Worm (Caenorhabditis elegans) whole organism, L1 larva: ENCODE measurements around the gene pqn-29.

Experiments
- F16B12.6 ChIP-seq: fragments of 150-350 bp; optimal IDR thresholded peaks from 2 replicates; lab custom pipeline; 2014; ENCODE audit warnings: missing biosample characterization, missing genetic modification characterization
- aha-1 ChIP-seq: fragments of 150-350 bp; optimal IDR thresholded peaks from 2 replicates; lab custom pipeline; 2014; ENCODE audit warnings: missing biosample characterization, missing genetic modification characterization
- blmp-1 ChIP-seq: fragments of 150-350 bp; optimal IDR thresholded peaks from 2 replicates; lab custom pipeline; 2014; ENCODE audit warnings: missing biosample characterization, missing genetic modification characterization
- ceh-63 ChIP-seq: fragments of 200-800 bp; sonication (Bioruptor generic); optimal IDR thresholded peaks from 2 replicates; lab custom pipeline; 2018; ENCODE audit warnings: mild to moderate bottlenecking, missing genetic modification characterization, missing compliant biosample characterization
- ceh-82 ChIP-seq, 3 experiments: fragments of 150-350 bp in 1 of 3; sonication (generic microtip) in 2 of 3; optimal IDR thresholded peaks; 2 replicates each; lab custom pipeline; 2014 to 2017; ENCODE audit warnings: missing biosample characterization in 3 of 3, missing genetic modification characterization in 3 of 3
- ces-1 ChIP-seq: fragments of 150-350 bp; optimal IDR thresholded peaks from 2 replicates; lab custom pipeline; 2014; ENCODE audit warnings: missing biosample characterization, missing genetic modification reagents, missing genetic modification characterization
- dpl-1 ChIP-seq, 3 experiments: fragments of 150-350 bp in 2 of 3; sonication (generic microtip) in 1 of 3; optimal IDR thresholded peaks; 2 replicates each; lab custom pipeline; 2014 to 2017; ENCODE audit warnings: missing biosample characterization in 3 of 3, missing genetic modification characterization in 3 of 3, missing genetic modification reagents in 3 of 3
- efl-1 ChIP-seq, 4 experiments: fragments of 150-350 bp; optimal IDR thresholded peaks in 3 of 4; peaks in 1 of 4; 1 replicate in 1 of 4; 2 replicates in 3 of 4; lab custom pipeline; 2014; ENCODE audit warnings: missing biosample characterization in 2 of 4, missing genetic modification characterization in 2 of 4, missing genetic modification reagents in 2 of 4
- egl-27 ChIP-seq, 2 experiments: fragments of 150-350 bp in 1 of 2; sonication (generic microtip); optimal IDR thresholded peaks; 3 replicates each; lab custom pipeline; 2017 to 2018; ENCODE audit warnings: missing biosample characterization in 2 of 2, missing genetic modification characterization in 2 of 2, missing genetic modification reagents in 2 of 2
- ets-5 ChIP-seq: fragments of 200-800 bp; sonication (Bioruptor generic); IDR thresholded peaks from 2 replicates; pipeline ENCODE4 v1.3.6; 2022; ENCODE audit warnings: missing genetic modification characterization, missing compliant biosample characterization
- fkh-10 ChIP-seq: sonication (generic microtip); optimal IDR thresholded peaks from 2 replicates; lab custom pipeline; 2017; ENCODE audit warnings: missing biosample characterization, missing genetic modification reagents, missing genetic modification characterization
- fkh-8 ChIP-seq: sonication (generic microtip); optimal IDR thresholded peaks from 2 replicates; lab custom pipeline; 2016; ENCODE audit warnings: mild to moderate bottlenecking, missing genetic modification characterization, missing compliant biosample characterization
- hlh-17 ChIP-seq: fragments of 200-800 bp; sonication (Bioruptor generic); optimal IDR thresholded peaks from 2 replicates; lab custom pipeline; 2018; ENCODE audit warnings: missing genetic modification characterization, mild to moderate bottlenecking, missing compliant biosample characterization, moderate library complexity, borderline replicate concordance
- hlh-4 ChIP-seq: sonication (generic microtip); optimal IDR thresholded peaks from 2 replicates; lab custom pipeline; 2016; ENCODE audit warnings: mild to moderate bottlenecking, missing genetic modification characterization, missing compliant biosample characterization
- hpl-2 ChIP-seq: fragments of 150-350 bp; optimal IDR thresholded peaks from 2 replicates; lab custom pipeline; 2014; ENCODE audit warnings: missing biosample characterization, missing genetic modification reagents, missing genetic modification characterization
- jun-1 ChIP-seq: fragments of 150-350 bp; optimal IDR thresholded peaks from 2 replicates; lab custom pipeline; 2014; ENCODE audit warnings: missing biosample characterization, missing genetic modification reagents, missing genetic modification characterization
- lin-14 ChIP-seq: fragments of 200-800 bp; sonication (Bioruptor generic); optimal IDR thresholded peaks from 2 replicates; lab custom pipeline; 2018; ENCODE audit warnings: mild to moderate bottlenecking, missing genetic modification characterization, moderate library complexity, missing compliant biosample characterization
- lin-15B ChIP-seq: fragments of 150-350 bp; sonication (generic microtip); optimal IDR thresholded peaks from 3 replicates; lab custom pipeline; 2014; ENCODE audit warnings: missing biosample characterization, missing genetic modification characterization
- lin-35 ChIP-seq, 2 experiments: fragments of 150-350 bp; optimal IDR thresholded peaks; 2 replicates each; lab custom pipeline; 2014; ENCODE audit warnings: missing biosample characterization in 2 of 2, missing genetic modification characterization in 2 of 2, missing genetic modification reagents in 2 of 2
- lsy-2 ChIP-seq, 2 experiments: fragments of 150-350 bp; optimal IDR thresholded peaks; 2 replicates each; lab custom pipeline; 2014; ENCODE audit warnings: missing biosample characterization in 2 of 2, missing genetic modification characterization in 2 of 2
- mab-9 ChIP-seq: fragments of 200-800 bp; sonication (Bioruptor generic); IDR thresholded peaks from 2 replicates; pipeline ENCODE4 v1.3.6; 2022; ENCODE audit warnings: missing genetic modification reagents, missing genetic modification characterization, missing compliant biosample characterization
- mef-2 ChIP-seq: fragments of 150-350 bp; optimal IDR thresholded peaks from 2 replicates; lab custom pipeline; 2014; ENCODE audit warnings: missing biosample characterization, missing genetic modification characterization
- mep-1 ChIP-seq: fragments of 150-350 bp; optimal IDR thresholded peaks from 2 replicates; lab custom pipeline; 2014; ENCODE audit warnings: missing biosample characterization, missing genetic modification characterization
- nhr-11 ChIP-seq: fragments of 150-350 bp; optimal IDR thresholded peaks from 2 replicates; lab custom pipeline; 2014; ENCODE audit warnings: missing biosample characterization, missing genetic modification characterization
- nhr-12 ChIP-seq: sonication (generic microtip); optimal IDR thresholded peaks from 2 replicates; lab custom pipeline; 2017; ENCODE audit warnings: missing biosample characterization, missing genetic modification characterization
- nhr-71 ChIP-seq: sonication (generic microtip); optimal IDR thresholded peaks from 2 replicates; lab custom pipeline; 2016; ENCODE audit warnings: mild to moderate bottlenecking, missing genetic modification characterization, moderate library complexity, missing compliant biosample characterization
- nhr-76 ChIP-seq: sonication (generic microtip); optimal IDR thresholded peaks from 2 replicates; lab custom pipeline; 2017; ENCODE audit warnings: missing biosample characterization, missing genetic modification characterization
- nhr-90 ChIP-seq: sonication (generic microtip); optimal IDR thresholded peaks from 2 replicates; lab custom pipeline; 2016; ENCODE audit warnings: mild to moderate bottlenecking, missing genetic modification characterization, missing compliant biosample characterization; ENCODE audit not compliant: poor library complexity
- pqm-1 ChIP-seq: sonication (generic microtip); optimal IDR thresholded peaks from 3 replicates; lab custom pipeline; 2017; ENCODE audit warnings: missing biosample characterization, missing genetic modification characterization
- snpc-4 ChIP-seq: fragments of 150-350 bp; optimal IDR thresholded peaks from 2 replicates; lab custom pipeline; 2014; ENCODE audit warnings: missing biosample characterization, missing genetic modification characterization
- snu-23 ChIP-seq: sonication (generic microtip); optimal IDR thresholded peaks from 2 replicates; lab custom pipeline; 2016; ENCODE audit warnings: missing genetic modification characterization, missing compliant biosample characterization
- sptf-1 ChIP-seq: fragments of 150-350 bp; optimal IDR thresholded peaks from 2 replicates; lab custom pipeline; 2014; ENCODE audit warnings: missing biosample characterization, missing genetic modification characterization
- swsn-7 ChIP-seq: sonication (generic microtip); optimal IDR thresholded peaks from 2 replicates; lab custom pipeline; 2016; ENCODE audit warnings: missing genetic modification characterization, missing compliant biosample characterization
- unc-30 ChIP-seq: sonication (generic microtip); optimal IDR thresholded peaks from 2 replicates; lab custom pipeline; 2017; ENCODE audit warnings: missing biosample characterization, missing genetic modification characterization
- unc-62 ChIP-seq: fragments of 150-350 bp; optimal IDR thresholded peaks from 2 replicates; lab custom pipeline; 2014; ENCODE audit warnings: missing biosample characterization, missing genetic modification reagents, missing genetic modification characterization
- xbp-1 ChIP-seq: sonication (generic microtip); optimal IDR thresholded peaks from 2 replicates; lab custom pipeline; 2016; ENCODE audit warnings: missing genetic modification characterization, missing compliant biosample characterization
- zag-1 ChIP-seq: fragments of 150-350 bp; optimal IDR thresholded peaks from 2 replicates; lab custom pipeline; 2014; ENCODE audit warnings: missing biosample characterization, missing genetic modification characterization
- ztf-11 ChIP-seq, 2 experiments: sonication (generic microtip); optimal IDR thresholded peaks; 2 replicates each; lab custom pipeline; 2016 to 2017; ENCODE audit warnings: missing genetic modification characterization in 2 of 2, missing biosample characterization in 1 of 2, missing compliant biosample characterization in 1 of 2
- ztf-4 ChIP-seq: fragments of 150-350 bp; optimal IDR thresholded peaks from 2 replicates; lab custom pipeline; 2014; ENCODE audit warnings: missing biosample characterization, missing genetic modification characterization

The pqn-29 gene

ce11 chrIII:4628165-4628564 lies 18.0 kb downstream of the pqn-29 start, which contains the start of gene clec-151:
TSS of gene clec-151 (plus strand) at chrIII:4628465.
- no peak for TF ChIP-seq lin-14
- no peak for TF ChIP-seq zag-1 (tag; lab: Kevin White, UChicago)
- no peak for TF ChIP-seq ceh-82 (tag; optimal IDR thresholded peaks at IDR 0.05; lab: Kevin White, UChicago)
- TF ChIP-seq nhr-76: no peak
- TF ChIP-seq ceh-63: no peak
- no peak for TF ChIP-seq ztf-11 (tag; optimal IDR thresholded peaks at IDR 0.05; lab: Kevin White, UChicago)
- TF ChIP-seq nhr-90 (tag; lab: Kevin White, UChicago): no peak
- TF ChIP-seq lsy-2 (tag; optimal IDR thresholded peaks at IDR 0.05; lab: Kevin White, UChicago): no peak
- no peak for TF ChIP-seq unc-30 (tag; lab: Kevin White, UChicago)
- no peak for TF ChIP-seq egl-27 (tag; optimal IDR thresholded peaks at IDR 0.05; lab: Kevin White, UChicago)
- TF ChIP-seq snu-23 (GFP tag; lab: Kevin White, UChicago): no peak
- no peak for TF ChIP-seq ets-5 (GFP tag; lab: Robert Waterston, UW)

ce11 chrIII:4626148-4626922 lies 19.8 kb downstream of the pqn-29 start:
- peak; percentile 78 for TF ChIP-seq fkh-10 (GFP tag; lab: Kevin White, UChicago)
- TF ChIP-seq lin-35 (GFP tag; optimal IDR thresholded peaks at IDR 0.05; lab: Kevin White, UChicago): no peak
- peak; percentile 49; the same call in 1 of the 2 replicates for TF ChIP-seq mab-9 (GFP tag; lab: Robert Waterston, UW)
- TF ChIP-seq lin-14: peak; percentile 62
- no peak for TF ChIP-seq ces-1 (GFP tag; lab: Kevin White, UChicago)
- no peak for TF ChIP-seq unc-62
- no peak for TF ChIP-seq mef-2

- TF ChIP-seq fkh-10 (GFP tag; lab: Kevin White, UChicago): peak; percentile 46
- TF ChIP-seq nhr-11: no peak
- TF ChIP-seq lin-14: peak; percentile 48
- no peak for TF ChIP-seq lin-15B
- no peak for TF ChIP-seq pqm-1 (tag; lab: Kevin White, UChicago)
- no peak for TF ChIP-seq xbp-1
- no peak for TF ChIP-seq mab-9 (GFP tag; lab: Robert Waterston, UW)
- no peak for TF ChIP-seq hlh-4 (tag; lab: Kevin White, UChicago)
- no peak for TF ChIP-seq dpl-1 (GFP tag; optimal IDR thresholded peaks at IDR 0.05; lab: Kevin White, UChicago)
- TF ChIP-seq nhr-12 (tag; lab: Kevin White, UChicago): no peak
- TF ChIP-seq ets-5 (GFP tag; lab: Robert Waterston, UW): no peak
- no peak for TF ChIP-seq mef-2
- no peak for TF ChIP-seq hpl-2
- no peak for TF ChIP-seq mep-1 (tag; lab: Kevin White, UChicago)
- TF ChIP-seq swsn-7 (tag; lab: Kevin White, UChicago): no peak
- TF ChIP-seq, all 84 proteins: peak for 2
These were observed 23.6 kb downstream of the pqn-29 start, which contains the start of gene lron-5 for ce11 chrIII:4622375-4623130. TSS of gene lron-5 (plus strand) at chrIII:4623029.

- no peak for TF ChIP-seq mep-1 (tag; lab: Kevin White, UChicago)
- peak; percentile 91 for TF ChIP-seq blmp-1 (tag; lab: Kevin White, UChicago)
- TF ChIP-seq lin-14: peak; percentile 11
- no peak for TF ChIP-seq ztf-11 (tag; optimal IDR thresholded peaks at IDR 0.05; lab: Kevin White, UChicago)
These were observed 30.0 kb downstream of the pqn-29 start, which contains the start of gene lips-3 for ce11 chrIII:4616071-4616571. TSS of gene lips-3 (plus strand) at chrIII:4616528.

- no peak for TF ChIP-seq ztf-4
- peak; percentile 15 for TF ChIP-seq swsn-7 (tag; lab: Kevin White, UChicago)
- no peak for TF ChIP-seq hlh-17 (GFP tag; lab: Kevin White, UChicago)
- peak in 1 of 2 experiments; percentile 39 for TF ChIP-seq efl-1 (optimal IDR thresholded peaks at IDR 0.05; lab: Kevin White, UChicago)
- TF ChIP-seq efl-1 (GFP tag; optimal IDR thresholded peaks at IDR 0.05 in 1 of 2; lab: Kevin White, UChicago): peak; percentile 2 to 72
- TF ChIP-seq snpc-4 (tag; lab: Kevin White, UChicago): no peak
- TF ChIP-seq ces-1 (GFP tag; lab: Kevin White, UChicago): no peak
- TF ChIP-seq fkh-8 (tag; lab: Kevin White, UChicago): peak; percentile 5
- no peak for TF ChIP-seq unc-30 (tag; lab: Kevin White, UChicago)
- TF ChIP-seq nhr-71 (tag; lab: Kevin White, UChicago): peak; percentile 4
- TF ChIP-seq F16B12.6 (tag; lab: Kevin White, UChicago): peak; percentile 67
- no peak for TF ChIP-seq jun-1
- TF ChIP-seq lin-14: peak; percentile 87
- peak in 1 of 2 experiments; percentile 25 for TF ChIP-seq lsy-2 (tag; optimal IDR thresholded peaks at IDR 0.05; lab: Kevin White, UChicago)
- no peak for TF ChIP-seq aha-1 (tag; lab: Kevin White, UChicago)
- no peak for TF ChIP-seq sptf-1 (tag; lab: Kevin White, UChicago)
- peak; percentile 40 for TF ChIP-seq snu-23 (GFP tag; lab: Kevin White, UChicago)
These were observed 33.7 kb downstream of the pqn-29 start, which contains the start of gene sel-2 for ce11 chrIII:4612334-4612953. TSS of gene sel-2 (minus strand) at chrIII:4612384.
